Fruit fly (Drosophila melanogaster): ENCODE measurements around the gene chrb.
A peak's percentile ranks its signal among the peaks of the same experiment; 100 is the strongest.

chrb gene

DNA sequence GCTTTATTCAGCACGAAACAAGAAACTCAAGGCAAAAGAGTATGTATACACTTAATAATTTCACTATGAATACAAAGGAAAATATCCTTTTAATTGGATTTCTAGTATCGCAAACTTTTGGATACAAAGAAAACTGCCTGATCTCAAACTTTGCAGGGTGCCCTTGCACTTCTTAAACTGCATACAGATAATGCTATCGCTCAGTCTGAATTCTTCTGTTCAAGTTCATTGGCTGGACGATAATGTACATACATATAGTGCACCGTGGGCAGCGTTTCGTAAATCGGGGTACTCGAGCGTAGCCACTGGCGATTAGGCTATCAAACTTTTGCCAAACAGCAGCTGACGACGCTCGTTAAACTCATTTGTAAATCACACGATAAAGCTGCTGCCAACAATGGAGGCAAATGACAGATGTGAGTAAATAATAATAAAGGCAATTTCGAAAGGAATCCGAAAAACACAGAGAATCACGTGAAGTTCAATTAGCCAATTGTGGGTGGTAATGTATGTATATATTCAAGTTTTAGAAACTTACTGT, 39.4 kb downstream of the chrb start:
- TF ChIP-seq Hr4 (GFP tag; optimal IDR thresholded peaks at IDR 0.05) = no peak
- TF ChIP-seq svp (GFP tag) = peak; percentile 72
- peak; percentile 7 for TF ChIP-seq vri (GFP tag; optimal IDR thresholded peaks at IDR 0.05)
- peak; percentile 11 for TF ChIP-seq Sox14 (GFP tag; optimal IDR thresholded peaks at IDR 0.05)
- no peak for TF ChIP-seq CG4318 (GFP tag; optimal IDR thresholded peaks at IDR 0.05)

DNA sequence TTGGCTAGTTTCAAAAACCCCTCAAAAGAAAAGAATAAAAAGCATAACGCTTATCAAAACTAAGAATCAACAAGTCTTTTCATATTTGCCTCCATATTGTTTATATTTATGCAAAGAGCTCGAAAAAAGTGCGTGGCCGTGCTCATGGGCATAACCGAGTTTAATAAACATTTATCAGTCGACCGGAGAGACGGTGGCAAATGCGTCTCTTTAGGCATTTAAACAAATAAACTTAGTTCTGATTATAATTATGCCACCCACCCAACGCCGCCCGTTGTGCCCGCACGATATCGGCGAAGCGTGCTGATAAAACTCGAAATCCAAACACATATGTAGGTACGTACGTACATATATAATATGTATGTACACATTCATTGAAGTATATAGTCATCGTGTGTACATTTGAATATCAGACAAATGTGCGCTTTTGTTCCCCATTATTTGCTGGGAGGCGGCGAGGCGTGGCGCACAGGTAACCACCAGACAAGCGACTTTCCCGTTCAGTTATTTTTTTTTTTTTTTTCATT, 41.1 kb downstream of the chrb start:
- TF ChIP-seq fkh (GFP tag; optimal IDR thresholded peaks at IDR 0.05) (peak; percentile 90), Eip78C (GFP tag) (peak; percentile 33), CG8632 (GFP tag; optimal IDR thresholded peaks at IDR 0.05) (no peak), CG10669 (GFP tag; optimal IDR thresholded peaks at IDR 0.05) (no peak), Ets21C (GFP tag; optimal IDR thresholded peaks at IDR 0.05) (no peak), net (GFP tag; optimal IDR thresholded peaks at IDR 0.05) (no peak), achi (GFP tag; optimal IDR thresholded peaks at IDR 0.05) (no peak), svp (GFP tag) (no peak), CG32006 (GFP tag; optimal IDR thresholded peaks at IDR 0.05) (no peak), CG15336 (GFP tag; IDR thresholded peaks at IDR 0.05) (0 out of 2 replicates have a peak, but pooled peaks have one; percentile 17), cyc (GFP tag; optimal IDR thresholded peaks at IDR 0.05) (no peak), vri (GFP tag; optimal IDR thresholded peaks at IDR 0.05) (peak; percentile 60)

DNA sequence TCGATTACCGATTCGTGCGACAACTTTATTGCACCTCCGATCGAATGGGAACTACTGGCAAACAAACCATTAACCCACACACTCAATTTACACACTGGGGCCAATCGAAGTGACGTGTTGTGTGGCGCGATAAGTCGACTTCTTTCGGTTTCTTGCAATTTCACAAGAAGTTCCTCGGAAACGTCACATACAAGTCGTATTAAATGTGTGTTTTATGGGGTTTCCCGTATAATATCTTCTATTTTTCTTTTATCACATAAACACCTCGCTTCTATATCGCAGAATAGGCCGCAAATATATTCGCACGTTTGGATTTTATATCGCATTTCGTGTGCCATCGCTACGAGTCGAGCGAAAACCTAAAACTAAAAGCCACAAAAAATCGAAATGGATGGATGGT, 42.4 kb downstream of the chrb start:
- TF ChIP-seq CG34406 (GFP tag; optimal IDR thresholded peaks at IDR 0.05) = no peak
- TF ChIP-seq Hr4 (GFP tag; optimal IDR thresholded peaks at IDR 0.05) = no peak

DNA sequence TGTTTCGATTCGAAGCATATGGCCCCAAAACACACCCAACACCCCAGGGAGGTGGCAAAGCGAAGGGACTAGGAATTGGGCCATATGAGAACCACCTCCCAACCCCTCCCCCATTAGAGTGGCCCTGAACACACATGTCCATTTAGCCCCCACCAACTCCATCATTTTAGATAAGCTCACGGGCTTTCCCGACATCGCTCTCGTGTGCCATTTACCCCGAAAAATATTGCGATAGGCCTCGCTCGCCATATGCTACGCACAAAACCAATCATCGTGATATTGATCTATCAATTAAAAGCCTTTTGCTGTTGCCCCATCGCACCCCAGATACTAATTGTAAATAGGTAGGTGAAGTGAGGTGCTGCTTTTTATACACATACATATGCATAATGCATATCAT, 43.0 kb downstream of the chrb start:
- peak; percentile 61 for TF ChIP-seq fkh (GFP tag; optimal IDR thresholded peaks at IDR 0.05)
- TF ChIP-seq Gug (GFP tag; IDR thresholded peaks at IDR 0.05) = no peak

DNA sequence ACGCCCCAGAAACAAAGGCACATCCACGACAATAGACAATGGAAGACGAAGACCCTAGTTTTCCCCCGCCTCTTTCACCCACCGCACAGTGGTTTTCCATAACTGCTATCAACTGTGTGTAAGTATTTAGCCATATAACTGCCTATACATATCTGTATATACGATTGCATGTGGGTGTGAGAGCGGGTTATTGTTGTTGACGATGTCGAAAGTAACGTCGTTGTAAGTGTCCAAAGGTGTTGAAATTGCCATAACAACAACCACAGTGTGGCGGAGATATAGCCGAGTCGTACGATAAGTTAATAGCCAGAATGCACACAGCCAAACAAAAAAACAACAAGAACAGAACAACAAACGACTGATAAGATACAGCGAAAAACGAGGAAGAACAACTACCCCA, 44.0 kb downstream of the chrb start:
- TF ChIP-seq Eip78C (GFP tag) (peak; percentile 57), Eip93F (GFP tag; optimal IDR thresholded peaks at IDR 0.05) (peak; percentile 20), fkh (GFP tag; optimal IDR thresholded peaks at IDR 0.05) (peak; percentile 19), dsx (GFP tag; optimal IDR thresholded peaks at IDR 0.05; ENCODE audit: poor library complexity, severe bottlenecking) (no peak), CG7368 (GFP tag; optimal IDR thresholded peaks at IDR 0.05) (no peak), Sox14 (GFP tag; optimal IDR thresholded peaks at IDR 0.05) (peak; percentile 17), CG9139 (GFP tag; optimal IDR thresholded peaks at IDR 0.05) (no peak)

DNA sequence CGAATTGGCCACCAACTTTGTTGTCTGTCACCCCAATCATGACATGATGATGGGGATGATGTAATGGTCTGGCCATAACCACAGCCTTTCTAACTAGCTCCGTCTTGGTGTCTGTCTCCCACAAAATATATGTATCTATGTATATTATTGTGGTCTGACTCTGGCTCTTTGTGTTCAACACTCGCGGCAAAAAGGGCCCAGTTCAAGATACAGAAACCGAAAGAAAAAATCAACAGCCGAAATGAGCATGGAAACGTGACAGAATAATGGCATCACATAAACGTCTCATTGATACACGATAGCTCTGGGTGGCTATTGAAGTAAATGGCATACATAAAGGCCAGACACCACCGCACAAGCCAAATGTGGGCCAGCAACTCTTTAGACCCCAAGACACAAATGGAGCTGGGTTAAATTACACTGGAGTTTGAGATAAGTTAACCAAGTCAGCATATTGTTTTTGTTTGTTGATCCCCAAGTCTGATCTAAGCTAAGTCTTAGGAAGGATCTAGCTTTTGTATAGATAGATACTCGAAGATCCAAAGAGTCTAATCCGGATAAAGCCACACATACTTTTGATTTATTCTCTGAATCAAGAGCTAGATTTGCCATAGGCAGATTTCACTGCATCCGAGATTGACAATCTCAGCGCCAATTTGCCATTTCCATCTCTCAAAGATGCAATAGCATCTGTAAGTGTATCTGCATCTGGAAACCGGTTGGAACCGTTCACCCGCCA, 44.8 kb downstream of the chrb start:
- TF ChIP-seq CG32006 (GFP tag; optimal IDR thresholded peaks at IDR 0.05) (peak; percentile 46), Eip78C (GFP tag) (peak; percentile 56), CG6276 (GFP tag; optimal IDR thresholded peaks at IDR 0.05) (peak; percentile 28), eg (GFP tag; IDR thresholded peaks at IDR 0.05) (no peak), CG3032 (tag; optimal IDR thresholded peaks at IDR 0.05) (peak; percentile 7), cyc (GFP tag; optimal IDR thresholded peaks at IDR 0.05) (no peak), CG15336 (GFP tag; IDR thresholded peaks at IDR 0.05) (peak; percentile 15; the same call in 1 of the 2 replicates)

DNA sequence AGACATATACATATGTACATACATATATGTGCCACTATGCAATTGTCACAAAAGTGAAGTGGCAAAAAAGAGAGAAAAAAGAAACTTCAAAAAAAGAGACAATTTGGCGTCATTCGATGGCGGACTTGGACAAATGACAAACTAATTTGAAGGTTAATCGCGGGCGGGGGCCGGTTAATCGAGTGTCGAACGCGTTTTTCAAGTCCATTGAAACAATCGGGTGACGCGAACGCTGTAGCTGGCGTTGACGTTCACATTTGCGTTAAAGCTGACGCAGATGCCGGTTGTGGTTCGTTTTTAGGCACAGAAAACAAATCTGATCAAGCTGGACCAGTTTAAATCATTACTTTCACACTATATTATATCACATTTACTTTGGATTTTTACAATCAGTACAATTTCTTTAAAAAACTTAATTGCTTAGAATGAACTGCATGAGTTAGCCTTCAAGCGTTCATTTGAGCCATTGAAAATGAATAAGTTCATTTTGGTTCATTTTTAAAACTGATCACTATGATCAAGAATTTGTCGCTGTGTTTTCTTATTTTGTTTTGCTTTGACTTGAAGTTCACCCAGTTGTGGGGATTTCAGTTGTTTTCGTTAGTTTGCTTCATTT, 46.5 kb downstream of the chrb start:
- TF ChIP-seq fd59A (GFP tag; optimal IDR thresholded peaks at IDR 0.05) (no peak), ss (GFP tag; optimal IDR thresholded peaks at IDR 0.05) (no peak), salr (GFP tag; optimal IDR thresholded peaks at IDR 0.05) (peak in 1 of 2 experiments; percentile 13), pdm3 (GFP tag; optimal IDR thresholded peaks at IDR 0.05) (peak; percentile 69), fkh (GFP tag; optimal IDR thresholded peaks at IDR 0.05) (no peak), CG16779 (tag; optimal IDR thresholded peaks at IDR 0.05) (no peak), achi (GFP tag; optimal IDR thresholded peaks at IDR 0.05) (peak; percentile 43), Hr4 (GFP tag; optimal IDR thresholded peaks at IDR 0.05) (peak; percentile 56), CG6276 (GFP tag; optimal IDR thresholded peaks at IDR 0.05) (no peak), CG4318 (GFP tag; optimal IDR thresholded peaks at IDR 0.05) (peak; percentile 10), Eip75B (GFP tag; optimal IDR thresholded peaks at IDR 0.05) (peak; percentile 43), Smox (GFP tag; optimal IDR thresholded peaks at IDR 0.05) (peak; percentile 61), Sox102F (GFP tag; optimal IDR thresholded peaks at IDR 0.05) (peak; percentile 55), Eip78C (GFP tag) (peak; percentile 79), CG9139 (GFP tag; optimal IDR thresholded peaks at IDR 0.05) (no peak), lz (GFP tag; optimal IDR thresholded peaks at IDR 0.05) (peak; percentile 60), Hr39 (GFP tag; optimal IDR thresholded peaks at IDR 0.05) (peak; percentile 71), Ets96B (tag; optimal IDR thresholded peaks at IDR 0.05) (no peak)
